Worm (Caenorhabditis elegans): ENCODE results near the gene ints-7.
A peak's percentile ranks its signal among the peaks of the same experiment; 100 is the strongest.

ints-7 gene

ce11 chrII:11566970-11567711 lies 15.5 kb upstream of the ints-7 start, which contains the start of gene F54D5.5 (continued):
- TF ChIP-seq efl-1 (optimal IDR thresholded peaks at IDR 0.05) (peak; percentile 25 to 62), efl-1 (GFP tag; optimal IDR thresholded peaks at IDR 0.05 in 1 of 2) (peak; percentile 61 to 95), F16B12.6 (tag; optimal IDR thresholded peaks at IDR 0.05) (peak; percentile 1), unc-30 (tag; optimal IDR thresholded peaks at IDR 0.05) (no peak), lir-3 (tag; optimal IDR thresholded peaks at IDR 0.05; ENCODE audit: poor library complexity) (no peak), nhr-28 (tag; optimal IDR thresholded peaks at IDR 0.05) (no peak), mep-1 (tag; optimal IDR thresholded peaks at IDR 0.05) (peak; percentile 44), fkh-10 (GFP tag; optimal IDR thresholded peaks at IDR 0.05) (no peak), nhr-85 (tag) (peak; percentile 25), ztf-11 (tag; optimal IDR thresholded peaks at IDR 0.05) (peak in 1 of 2 experiments; percentile 40), lin-35 (GFP tag; optimal IDR thresholded peaks at IDR 0.05) (peak; percentile 45 to 47), skn-1 (tag; optimal IDR thresholded peaks at IDR 0.05) (no peak), rnt-1 (tag; optimal IDR thresholded peaks at IDR 0.05) (peak; percentile 5)

- TF ChIP-seq aly-2 (tag; optimal IDR thresholded peaks at IDR 0.05) = no peak
- TF ChIP-seq efl-1 (optimal IDR thresholded peaks at IDR 0.05) = no peak
- TF ChIP-seq efl-1 (GFP tag; optimal IDR thresholded peaks at IDR 0.05 in 1 of 2) = peak in 1 of 2 experiments; percentile 50
- TF ChIP-seq sox-4 (tag; optimal IDR thresholded peaks at IDR 0.05) = no peak
Observed at ce11 chrII:11568670-11569069, 14.0 kb upstream of the ints-7 start.

ce11 chrII:11569213-11569868 lies 13.3 kb upstream of the ints-7 start, which contains the start of the genes F54D5.23 and F54D5.4:
Gene F54D5.23, minus strand, starts transcription at chrII:11569287.
Gene F54D5.4, plus strand, starts transcription at chrII:11569818.
- TF ChIP-seq nhr-237 (tag; optimal IDR thresholded peaks at IDR 0.05) = no peak
- TF ChIP-seq irx-1 (tag; optimal IDR thresholded peaks at IDR 0.05) = no peak
- TF ChIP-seq unc-62 (GFP tag; optimal IDR thresholded peaks at IDR 0.05) = no peak
- no peak for TF ChIP-seq nhr-76 (tag; optimal IDR thresholded peaks at IDR 0.05)
- TF ChIP-seq nhr-71 (tag; optimal IDR thresholded peaks at IDR 0.05) = no peak
- no peak for TF ChIP-seq unc-98 (GFP tag; IDR thresholded peaks at IDR 0.05)
- TF ChIP-seq skn-1 (tag; optimal IDR thresholded peaks at IDR 0.05) = no peak
- no peak for TF ChIP-seq efl-1 (optimal IDR thresholded peaks at IDR 0.05)
- no peak for TF ChIP-seq efl-1 (GFP tag; optimal IDR thresholded peaks at IDR 0.05 in 1 of 2)
- no peak for TF ChIP-seq mab-9 (GFP tag; IDR thresholded peaks at IDR 0.05)
- no peak for TF ChIP-seq ceh-82 (tag; optimal IDR thresholded peaks at IDR 0.05)
- TF ChIP-seq unc-30 (tag; optimal IDR thresholded peaks at IDR 0.05) = no peak
- TF ChIP-seq xbp-1 (tag; optimal IDR thresholded peaks at IDR 0.05) = no peak
- TF ChIP-seq sox-4 (tag; optimal IDR thresholded peaks at IDR 0.05) = no peak
- TF ChIP-seq jun-1 (tag; optimal IDR thresholded peaks at IDR 0.05) = no peak
- TF ChIP-seq snpc-4 (tag; optimal IDR thresholded peaks at IDR 0.05) = no peak
- TF ChIP-seq swsn-7 (tag; optimal IDR thresholded peaks at IDR 0.05) = no peak
- no peak for TF ChIP-seq pqm-1 (tag; optimal IDR thresholded peaks at IDR 0.05)
- TF ChIP-seq nhr-12 (tag; optimal IDR thresholded peaks at IDR 0.05) = no peak
- no peak for TF ChIP-seq dsc-1 (tag; optimal IDR thresholded peaks at IDR 0.05)

- no peak for TF ChIP-seq efl-1 (optimal IDR thresholded peaks at IDR 0.05)
- peak in 1 of 2 experiments; percentile 14 for TF ChIP-seq efl-1 (GFP tag; optimal IDR thresholded peaks at IDR 0.05 in 1 of 2)
- peak in 1 of 2 experiments; percentile 5 for TF ChIP-seq lin-35 (GFP tag; optimal IDR thresholded peaks at IDR 0.05)
- peak; percentile 30 for TF ChIP-seq elt-2 (tag; optimal IDR thresholded peaks at IDR 0.05)
- no peak for TF ChIP-seq sup-37 (GFP tag; optimal IDR thresholded peaks at IDR 0.05)
Observed at ce11 chrII:11571260-11571854, 11.3 kb upstream of the ints-7 start, which contains the start of gene F54D5.3. Gene F54D5.3, plus strand, starts transcription at chrII:11571805.
